Fruit fly (Drosophila melanogaster): ENCODE results near the gene CG14621.

Gene CG14621

DNA sequence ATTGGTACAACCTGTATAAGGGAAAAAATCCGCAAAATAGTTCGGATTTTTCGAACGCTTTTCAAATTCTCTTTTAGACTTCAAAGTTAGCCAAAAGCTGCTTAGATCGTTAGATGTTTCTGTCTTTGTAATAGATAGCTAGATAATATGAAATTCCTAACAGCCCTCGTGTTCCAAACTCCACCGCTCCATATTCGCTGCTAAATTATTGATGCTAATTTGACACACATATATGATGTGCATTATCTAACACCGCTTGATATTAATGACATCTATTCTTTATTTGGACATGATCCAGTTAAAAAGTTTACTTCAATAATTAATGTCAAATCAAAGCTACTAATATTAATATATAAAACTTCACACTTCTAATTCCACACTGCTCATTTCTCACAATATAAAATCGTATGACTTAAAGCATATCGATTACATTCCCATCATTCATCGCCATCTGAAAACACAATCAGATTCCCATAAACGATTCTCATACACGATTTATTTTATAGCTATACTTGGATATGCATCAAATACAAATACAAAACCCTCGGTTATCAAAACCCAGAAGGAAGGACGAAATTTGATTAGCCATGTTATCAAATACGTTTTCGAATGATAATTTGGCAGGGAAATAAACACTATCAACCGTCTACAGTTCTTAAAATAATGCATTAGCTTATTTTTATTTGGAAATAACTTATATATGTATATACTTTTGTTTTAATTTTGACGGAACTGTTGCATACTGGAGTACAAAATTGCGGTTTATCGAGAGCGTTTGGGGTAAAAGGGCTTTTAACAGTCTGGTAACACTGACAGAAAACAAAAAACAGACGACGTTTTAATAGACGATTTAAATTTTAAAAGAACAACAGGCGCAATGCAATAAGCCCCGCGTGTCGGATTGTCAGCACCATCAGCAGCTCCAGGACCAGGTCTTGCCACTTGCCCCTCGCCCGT, at the start of gene CG14621 (continued):
- TF ChIP-seq Ssrp (tag; optimal IDR thresholded peaks at IDR 0.05) (peak; percentile 19), Pdp1 (GFP tag; optimal IDR thresholded peaks at IDR 0.05) (peak in 1 of 2 experiments; percentile 4), CG4820 (GFP tag; optimal IDR thresholded peaks at IDR 0.05) (no peak), Trl (optimal IDR thresholded peaks at IDR 0.05) (no peak), Trl (GFP tag; optimal IDR thresholded peaks at IDR 0.05) (no peak), CG33213 (GFP tag; optimal IDR thresholded peaks at IDR 0.05) (no peak), CG10366 (GFP tag; IDR thresholded peaks at IDR 0.05) (no peak), Sox102F (GFP tag; optimal IDR thresholded peaks at IDR 0.05) (no peak), mld (GFP tag; IDR thresholded peaks at IDR 0.05; ENCODE audit: partially characterized antibody) (no peak), otp (GFP tag; IDR thresholded peaks at IDR 0.05) (no peak), E2f2 (GFP tag; IDR thresholded peaks at IDR 0.05) (peak; percentile 38), CG30020 (tag; optimal IDR thresholded peaks at IDR 0.05) (peak; percentile 88), CG10267 (tag; optimal IDR thresholded peaks at IDR 0.05) (peak; percentile 50), CG6765 (GFP tag; optimal IDR thresholded peaks at IDR 0.05) (no peak), CG13123 (GFP tag; optimal IDR thresholded peaks at IDR 0.05) (no peak), pho (GFP tag; optimal IDR thresholded peaks at IDR 0.05) (no peak), wek (GFP tag; optimal IDR thresholded peaks at IDR 0.05) (no peak), CG6254 (GFP tag; optimal IDR thresholded peaks at IDR 0.05) (no peak), CG16779 (GFP tag; IDR thresholded peaks at IDR 0.05) (no peak), lola (GFP tag; optimal IDR thresholded peaks at IDR 0.05) (peak in 1 of 3 experiments; percentile 41), run (tag; optimal IDR thresholded peaks at IDR 0.05) (no peak), MBD-R2 (GFP tag; IDR thresholded peaks at IDR 0.05) (peak; percentile 48; the same call in 1 of the 2 replicates), ssp (GFP tag; IDR thresholded peaks at IDR 0.05) (peak; percentile 60), CG12769 (tag; optimal IDR thresholded peaks at IDR 0.05) (no peak), Mrtf (GFP tag; IDR thresholded peaks at IDR 0.05) (no peak), pan (optimal IDR thresholded peaks at IDR 0.05) (no peak), pan (GFP tag; optimal IDR thresholded peaks at IDR 0.05 in 1 of 2, IDR thresholded peaks at IDR 0.05 in 1 of 2) (peak in 1 of 2 experiments; percentile 42), yki (optimal IDR thresholded peaks at IDR 0.05) (no peak), ttk (GFP tag; IDR thresholded peaks at IDR 0.05) (no peak), CG18764 (GFP tag; optimal IDR thresholded peaks at IDR 0.05) (peak; percentile 51), gem (tag; optimal IDR thresholded peaks at IDR 0.05) (peak; percentile 51), Kr (GFP tag; optimal IDR thresholded peaks at IDR 0.05) (no peak), pzg (GFP tag; optimal IDR thresholded peaks at IDR 0.05) (peak; percentile 29), Lpt (GFP tag; optimal IDR thresholded peaks at IDR 0.05) (no peak), NC2β (GFP tag; optimal IDR thresholded peaks at IDR 0.05) (no peak), peb (GFP tag; IDR thresholded peaks at IDR 0.05) (no peak), stwl (tag; optimal IDR thresholded peaks at IDR 0.05) (peak; percentile 41), Tbp (GFP tag; optimal IDR thresholded peaks at IDR 0.05) (no peak), sqz (GFP tag; optimal IDR thresholded peaks at IDR 0.05) (no peak), CG9876 (GFP tag; optimal IDR thresholded peaks at IDR 0.05) (no peak), ERR (GFP tag; optimal IDR thresholded peaks at IDR 0.05) (no peak), Drgx (GFP tag; IDR thresholded peaks at IDR 0.05) (no peak), Nf-YA (GFP tag; IDR thresholded peaks at IDR 0.05) (no peak), fd64A (GFP tag; optimal IDR thresholded peaks at IDR 0.05) (no peak), onecut (GFP tag; IDR thresholded peaks at IDR 0.05) (no peak), zen (tag; optimal IDR thresholded peaks at IDR 0.05) (peak; percentile 38), GATAe (GFP tag; conservative IDR thresholded peaks at IDR 0.05) (no peak), kay (GFP tag; optimal IDR thresholded peaks at IDR 0.05) (no peak), CG16813 (GFP tag; IDR thresholded peaks at IDR 0.05; ENCODE audit: partially characterized antibody) (peak; percentile 38; the same call in 1 of the 3 replicates), stc (GFP tag; IDR thresholded peaks at IDR 0.05) (no peak)
